Worm (Caenorhabditis elegans): Measurements from ENCODE around the gene epic-3.

DNA sequence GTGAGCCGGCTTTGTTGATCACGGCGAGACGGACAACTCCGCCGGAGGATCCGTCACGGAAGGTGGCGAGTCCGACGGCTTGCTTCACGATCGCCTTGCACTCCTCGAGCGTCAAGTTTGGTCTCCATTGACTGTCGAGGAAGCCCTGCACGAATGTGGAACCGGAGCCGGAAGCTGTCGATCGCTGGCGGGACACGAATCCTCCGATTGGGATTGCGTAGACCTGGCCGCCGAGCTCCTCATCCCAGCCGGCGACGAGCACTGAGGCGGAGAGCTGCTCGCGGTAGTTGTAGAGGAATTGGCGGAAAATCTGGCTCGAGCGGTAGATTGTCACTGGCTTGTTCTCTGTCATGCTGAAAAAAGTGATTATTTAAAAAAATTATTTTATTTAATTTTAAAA, 15.2 kb downstream of the epic-3 start:
- no peak for TF ChIP-seq mdl-1 (tag; optimal IDR thresholded peaks at IDR 0.05)
- TF ChIP-seq lin-39 (tag; optimal IDR thresholded peaks at IDR 0.05) = no peak
- TF ChIP-seq lin-13 (GFP tag; optimal IDR thresholded peaks at IDR 0.05) = no peak
- TF ChIP-seq jun-1 (tag; optimal IDR thresholded peaks at IDR 0.05) = no peak
- TF ChIP-seq unc-39 (tag; optimal IDR thresholded peaks at IDR 0.05) = no peak
- no peak for TF ChIP-seq F37D6.2 (tag; optimal IDR thresholded peaks at IDR 0.05)
- no peak for TF ChIP-seq nhr-41 (GFP tag; IDR thresholded peaks at IDR 0.05)
- no peak for TF ChIP-seq nhr-11 (tag; optimal IDR thresholded peaks at IDR 0.05)
- TF ChIP-seq nhr-28 (tag; optimal IDR thresholded peaks at IDR 0.05) = no peak
- no peak for TF ChIP-seq nhr-10 (tag; optimal IDR thresholded peaks at IDR 0.05)
- TF ChIP-seq lin-15B (tag; optimal IDR thresholded peaks at IDR 0.05) = no peak
- no peak for TF ChIP-seq ces-1 (GFP tag; optimal IDR thresholded peaks at IDR 0.05)
- no peak for TF ChIP-seq Y75B8A.6 (GFP tag; IDR thresholded peaks at IDR 0.05)
